Worm (Caenorhabditis elegans): ENCODE results near the gene rpl-6.

Gene rpl-6

ce11 chrIII:7162065-7162762, 46.0 kb upstream of the rpl-6 start, which contains the start of the genes syf-2 and K04G7.1 (continued):
- TF ChIP-seq D2030.7 (GFP tag; IDR thresholded peaks at IDR 0.05) (peak; percentile 86), F22D6.2 (tag; optimal IDR thresholded peaks at IDR 0.05) (no peak), lsy-27 (tag; optimal IDR thresholded peaks at IDR 0.05; ENCODE audit: borderline replicate concordance, insufficient read depth) (no peak), zfh-2 (GFP tag; conservative IDR thresholded peaks at IDR 0.05) (peak; percentile 77), lin-26 (GFP tag; IDR thresholded peaks at IDR 0.05) (no peak), nhr-179 (tag; optimal IDR thresholded peaks at IDR 0.05) (no peak), lir-1 (GFP tag; conservative IDR thresholded peaks at IDR 0.05) (peak; percentile 85), efl-1 (GFP tag; optimal IDR thresholded peaks at IDR 0.05) (peak; percentile 82), ZK185.1 (tag; optimal IDR thresholded peaks at IDR 0.05; ENCODE audit: poor library complexity, severe bottlenecking) (peak; percentile 64), die-1 (tag; optimal IDR thresholded peaks at IDR 0.05) (no peak), nfya-2 (GFP tag; IDR thresholded peaks at IDR 0.05) (no peak), Y56A3A.18 (GFP tag; IDR thresholded peaks at IDR 0.05) (no peak), unc-62 (GFP tag; optimal IDR thresholded peaks at IDR 0.05) (peak; percentile 20), B0019.2 (GFP tag; conservative IDR thresholded peaks at IDR 0.05) (0 out of 2 replicates have a peak, but pooled peaks have one; percentile 44), ztf-25 (GFP tag; IDR thresholded peaks at IDR 0.05) (no peak), attf-6 (GFP tag; IDR thresholded peaks at IDR 0.05) (no peak), let-526 (GFP tag; IDR thresholded peaks at IDR 0.05) (no peak)

- TF ChIP-seq efl-1 (GFP tag; optimal IDR thresholded peaks at IDR 0.05) (peak; percentile 70), ztf-3 (GFP tag; optimal IDR thresholded peaks at IDR 0.05) (no peak), akir-1 (GFP tag; optimal IDR thresholded peaks at IDR 0.05) (no peak), ceh-91 (GFP tag; IDR thresholded peaks at IDR 0.05) (peak; percentile 34; the same call in 1 of the 2 replicates), F33H1.4 (GFP tag; IDR thresholded peaks at IDR 0.05) (peak; percentile 36; the same call in 1 of the 2 replicates), snpc-3.4 (tag; optimal IDR thresholded peaks at IDR 0.05) (peak; percentile 44), lsl-1 (GFP tag; optimal IDR thresholded peaks at IDR 0.05) (peak; percentile 80), hmg-1.2 (GFP tag; IDR thresholded peaks at IDR 0.05) (peak; percentile 10; the same call in 1 of the 2 replicates), sptf-2 (GFP tag; optimal IDR thresholded peaks at IDR 0.05) (no peak)
These were observed 43.0 kb upstream of the rpl-6 start for ce11 chrIII:7165276-7165675.

ce11 chrIII:7165816-7166229, 42.4 kb upstream of the rpl-6 start:
- TF ChIP-seq nfyb-1 (GFP tag; IDR thresholded peaks at IDR 0.05) (0 out of 2 replicates have a peak, but pooled peaks have one; percentile 55), lin-35 (GFP tag; optimal IDR thresholded peaks at IDR 0.05) (peak in 1 of 3 experiments; percentile 54), hmg-20 (GFP tag; IDR thresholded peaks at IDR 0.05) (no peak), nhr-90 (tag; optimal IDR thresholded peaks at IDR 0.05) (peak; percentile 1), dox-1 (GFP tag; IDR thresholded peaks at IDR 0.05) (peak; percentile 65), ztf-18 (tag; optimal IDR thresholded peaks at IDR 0.05) (peak; percentile 54), cebp-1 (GFP tag; IDR thresholded peaks at IDR 0.05) (peak; percentile 97), cebp-1 (tag; optimal IDR thresholded peaks at IDR 0.05) (peak; percentile 99), lin-54 (GFP tag; optimal IDR thresholded peaks at IDR 0.05) (peak; percentile 61), pha-4 (tag; optimal IDR thresholded peaks at IDR 0.05) (peak; percentile 73), K12H6.12 (tag; optimal IDR thresholded peaks at IDR 0.05) (peak; percentile 27), B0336.3 (GFP tag; IDR thresholded peaks at IDR 0.05) (0 out of 2 replicates have a peak, but pooled peaks have one; percentile 20), lin-40 (tag; optimal IDR thresholded peaks at IDR 0.05) (peak; percentile 15), ets-4 (GFP tag; optimal IDR thresholded peaks at IDR 0.05) (peak; percentile 87), let-526 (GFP tag; IDR thresholded peaks at IDR 0.05) (no peak), nfya-2 (GFP tag; IDR thresholded peaks at IDR 0.05) (no peak), efl-1 (GFP tag; optimal IDR thresholded peaks at IDR 0.05) (peak; percentile 1), snpc-4 (GFP tag; optimal IDR thresholded peaks at IDR 0.05) (no peak), snpc-4 (tag; optimal IDR thresholded peaks at IDR 0.05) (peak in 2 of 4 experiments; percentile 21 to 76), let-607 (tag; optimal IDR thresholded peaks at IDR 0.05) (peak; percentile 68 to 75), bed-1 (GFP tag; IDR thresholded peaks at IDR 0.05) (no peak), nhr-80 (tag; optimal IDR thresholded peaks at IDR 0.05) (peak; percentile 98), atf-7 (tag; optimal IDR thresholded peaks at IDR 0.05) (peak; percentile 42)

Data from whole organism, young adult.